Fruit fly (Drosophila melanogaster): ENCODE data around the gene FER.
A peak's percentile ranks its signal among the peaks of the same experiment; 100 is the strongest.

Gene FER

DNA sequence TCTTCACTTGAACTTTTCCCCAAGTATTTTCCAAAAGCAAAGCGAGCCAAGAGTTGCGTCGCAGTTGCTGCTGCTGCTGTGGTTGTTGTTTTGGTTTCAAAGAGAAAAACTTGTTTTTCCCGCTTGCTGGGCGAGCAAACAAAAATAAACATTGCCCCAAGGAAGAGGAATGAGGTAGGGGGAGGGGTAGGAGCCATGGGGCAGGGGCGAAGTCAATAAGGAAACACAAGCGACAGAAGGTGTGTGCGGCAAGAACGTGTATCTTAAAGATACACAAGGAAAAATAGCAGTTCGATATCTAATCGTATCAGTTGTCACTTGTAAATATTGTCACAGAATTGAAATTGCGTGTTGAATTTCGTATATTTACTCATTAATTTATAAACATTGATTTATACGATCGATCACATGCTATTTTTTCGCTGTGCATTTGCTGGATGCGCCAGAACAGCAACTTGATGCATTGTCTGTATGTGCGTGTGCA lies 762 bp downstream of the FER start (continued):
- TF ChIP-seq bcd (GFP tag; optimal IDR thresholded peaks at IDR 0.05) (peak; percentile 53), her (GFP tag; optimal IDR thresholded peaks at IDR 0.05) (no peak), CG2120 (GFP tag; optimal IDR thresholded peaks at IDR 0.05) (no peak), luna (GFP tag; optimal IDR thresholded peaks at IDR 0.05) (no peak), pnt (GFP tag; optimal IDR thresholded peaks at IDR 0.05) (peak; percentile 46), Mrtf (GFP tag; IDR thresholded peaks at IDR 0.05) (no peak), al (GFP tag; IDR thresholded peaks at IDR 0.05) (peak; percentile 22; the same call in 1 of the 2 replicates), Dek (tag; optimal IDR thresholded peaks at IDR 0.05) (peak; percentile 36), Nf-YA (GFP tag; IDR thresholded peaks at IDR 0.05) (0 out of 2 replicates have a peak, but pooled peaks have one; percentile 12), Poxn (GFP tag; IDR thresholded peaks at IDR 0.05) (no peak), CG5953 (GFP tag; IDR thresholded peaks at IDR 0.05) (peak; percentile 41; the same call in 1 of the 2 replicates), Fer2 (tag; optimal IDR thresholded peaks at IDR 0.05) (peak; percentile 47), tin (GFP tag; optimal IDR thresholded peaks at IDR 0.05) (peak; percentile 64), hbn (GFP tag; IDR thresholded peaks at IDR 0.05; ENCODE audit: partially characterized antibody) (no peak), br (optimal IDR thresholded peaks at IDR 0.05) (no peak), Sry-δ (GFP tag; optimal IDR thresholded peaks at IDR 0.05) (no peak), wek (GFP tag; optimal IDR thresholded peaks at IDR 0.05) (peak; percentile 70), kah (GFP tag; optimal IDR thresholded peaks at IDR 0.05) (peak; percentile 64), toy (GFP tag; IDR thresholded peaks at IDR 0.05) (no peak), zen2 (GFP tag; IDR thresholded peaks at IDR 0.05; ENCODE audit: partially characterized antibody) (no peak), CG10565 (GFP tag; optimal IDR thresholded peaks at IDR 0.05) (no peak), Ravus (GFP tag; IDR thresholded peaks at IDR 0.05) (no peak), pita (GFP tag; optimal IDR thresholded peaks at IDR 0.05) (no peak), CG2202 (tag; optimal IDR thresholded peaks at IDR 0.05) (peak; percentile 88), CG9437 (GFP tag; optimal IDR thresholded peaks at IDR 0.05) (peak; percentile 34), Nf-YB (GFP tag; optimal IDR thresholded peaks at IDR 0.05) (peak; percentile 62), CG6765 (GFP tag; optimal IDR thresholded peaks at IDR 0.05) (peak; percentile 20), CG11696 (GFP tag; IDR thresholded peaks at IDR 0.05) (no peak), grau (tag; optimal IDR thresholded peaks at IDR 0.05) (peak; percentile 74), shn (GFP tag; optimal IDR thresholded peaks at IDR 0.05) (peak; percentile 38), kni (GFP tag; optimal IDR thresholded peaks at IDR 0.05) (peak; percentile 89), CG10979 (tag; optimal IDR thresholded peaks at IDR 0.05) (peak; percentile 86), ham (GFP tag; IDR thresholded peaks at IDR 0.05) (no peak)

DNA sequence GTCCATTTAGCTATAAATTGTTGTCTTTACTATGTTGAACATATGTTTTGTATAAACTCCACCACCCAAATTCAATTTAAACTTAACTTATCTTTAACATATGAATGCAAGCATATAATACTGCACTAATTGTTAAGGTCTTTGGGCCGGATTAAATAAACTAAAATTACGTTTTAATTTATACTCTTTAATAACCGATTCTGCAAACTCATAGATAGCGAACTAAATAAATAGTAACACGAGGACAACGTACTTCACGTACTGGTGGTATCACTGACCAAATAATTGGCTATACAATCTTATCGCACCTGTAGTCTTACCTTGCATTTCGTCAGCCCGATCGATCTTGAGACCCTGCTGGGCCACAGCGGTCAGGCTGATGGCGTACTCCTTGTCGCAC lies 1.9 kb downstream of the FER start:
- no peak for TF ChIP-seq CG8478 (optimal IDR thresholded peaks at IDR 0.05)
- no peak for TF ChIP-seq lilli (GFP tag; optimal IDR thresholded peaks at IDR 0.05)
- no peak for TF ChIP-seq HHEX (GFP tag; optimal IDR thresholded peaks at IDR 0.05)
- peak; percentile 53 for TF ChIP-seq sens (GFP tag)
- TF ChIP-seq CG14965 (GFP tag; optimal IDR thresholded peaks at IDR 0.05; ENCODE audit: borderline replicate concordance), result no peak
- TF ChIP-seq exex (tag; optimal IDR thresholded peaks at IDR 0.05), result peak; percentile 53
- TF ChIP-seq Vsx1 (GFP tag; optimal IDR thresholded peaks at IDR 0.05), result peak; percentile 3
- no peak for TF ChIP-seq Lim3 (GFP tag; IDR thresholded peaks at IDR 0.05)
- TF ChIP-seq CG17568 (GFP tag; optimal IDR thresholded peaks at IDR 0.05), result no peak
- peak; percentile 20 for TF ChIP-seq grn (GFP tag; optimal IDR thresholded peaks at IDR 0.05)

All from whole organism, embryonic.